Fruit fly (Drosophila melanogaster) whole organism, embryonic: Measurements from ENCODE around the gene CG31068.

Experiments used
- Ada2b ChIP-seq: fragments of 200-800 bp; sonication (Bioruptor generic); IDR thresholded peaks from 2 replicates; pipeline ENCODE4 v1.3.6; 2022; ENCODE audit warnings: missing biosample characterization, missing genetic modification characterization
- C15 ChIP-seq: fragments of 200-800 bp; sonication (Bioruptor generic); IDR thresholded peaks from 3 replicates; pipeline ENCODE4 v1.3.6; 2022; ENCODE audit warnings: missing biosample characterization, missing genetic modification characterization
- CG10274 ChIP-seq: fragments of 200-800 bp; sonication (Bioruptor generic); optimal IDR thresholded peaks from 3 replicates; lab custom pipeline; 2017; ENCODE audit warnings: missing biosample characterization, mild to moderate bottlenecking, missing genetic modification characterization
- CG10959 ChIP-seq: fragments of 200-800 bp; sonication (Bioruptor generic); IDR thresholded peaks from 2 replicates; pipeline ENCODE4 v1.3.6; 2022; ENCODE audit warnings: missing biosample characterization, missing genetic modification characterization
- CG11456 ChIP-seq: fragments of 200-800 bp; sonication (Bioruptor generic); IDR thresholded peaks from 3 replicates; pipeline ENCODE4 v1.3.6; 2022; ENCODE audit warnings: missing biosample characterization, missing genetic modification characterization
- CG12942 ChIP-seq: fragments of 200-800 bp; sonication (Bioruptor generic); optimal IDR thresholded peaks from 3 replicates; lab custom pipeline; 2016; ENCODE audit warnings: missing biosample characterization, missing genetic modification characterization
- CG13894 ChIP-seq: fragments of 200-800 bp; sonication (Bioruptor generic); optimal IDR thresholded peaks from 3 replicates; lab custom pipeline; 2018; ENCODE audit warnings: missing biosample characterization, mild to moderate bottlenecking, missing genetic modification characterization, moderate library complexity
- CG15269 ChIP-seq: fragments of 200-800 bp; sonication (Bioruptor generic); optimal IDR thresholded peaks from 2 replicates; lab custom pipeline; 2018; ENCODE audit warnings: missing biosample characterization, mild to moderate bottlenecking, missing genetic modification characterization, moderate library complexity
- CG15479 ChIP-seq: fragments of 200-800 bp; sonication (Bioruptor generic); optimal IDR thresholded peaks from 3 replicates; lab custom pipeline; 2019; ENCODE audit warnings: missing biosample characterization, mild to moderate bottlenecking, missing genetic modification characterization, moderate library complexity
- CG1603 ChIP-seq: fragments of 200-800 bp; sonication (Bioruptor generic); optimal IDR thresholded peaks from 2 replicates; lab custom pipeline; 2019; ENCODE audit warnings: missing biosample characterization, mild to moderate bottlenecking, missing genetic modification characterization, moderate library complexity
- CG17328 ChIP-seq: fragments of 200-800 bp; sonication (Bioruptor generic); IDR thresholded peaks from 2 replicates; pipeline ENCODE4 v1.3.6; 2022; ENCODE audit warnings: missing biosample characterization, missing genetic modification characterization
- CG17385 ChIP-seq: fragments of 200-800 bp; sonication (Bioruptor generic); optimal IDR thresholded peaks from 3 replicates; lab custom pipeline; 2018; ENCODE audit warnings: missing biosample characterization, mild to moderate bottlenecking, missing genetic modification characterization
- CG2199 ChIP-seq: fragments of 200-800 bp; sonication (Bioruptor generic); IDR thresholded peaks from 3 replicates; pipeline ENCODE4 v1.3.6; 2022; ENCODE audit warnings: missing biosample characterization, missing genetic modification characterization
- CG2202 ChIP-seq: fragments of 200-800 bp; sonication (Bioruptor generic); optimal IDR thresholded peaks from 2 replicates; lab custom pipeline; 2018; ENCODE audit warnings: missing biosample characterization, mild to moderate bottlenecking, missing genetic modification characterization
- CG2889 ChIP-seq: fragments of 200-800 bp; sonication (Bioruptor generic); IDR thresholded peaks from 3 replicates; pipeline ENCODE4 v1.3.6; 2022; ENCODE audit warnings: missing biosample characterization, missing genetic modification characterization
- CG5245 ChIP-seq: fragments of 200-800 bp; sonication (Bioruptor generic); optimal IDR thresholded peaks from 3 replicates; lab custom pipeline; 2016; ENCODE audit warnings: missing biosample characterization, missing genetic modification characterization
- CG8944 ChIP-seq: fragments of 200-800 bp; sonication (Bioruptor generic); optimal IDR thresholded peaks from 3 replicates; lab custom pipeline; 2016; ENCODE audit warnings: missing biosample characterization, missing genetic modification characterization
- CTCF ChIP-seq: fragments of 200-800 bp; sonication (Bioruptor generic); optimal IDR thresholded peaks from 2 replicates; lab custom pipeline; 2017; ENCODE audit warnings: missing biosample characterization, mild to moderate bottlenecking, missing genetic modification characterization, moderate library complexity
- D19A ChIP-seq: fragments of 200-800 bp; optimal IDR thresholded peaks from 3 replicates; lab custom pipeline; 2019; ENCODE audit warnings: missing biosample characterization, mild to moderate bottlenecking, missing genetic modification characterization, moderate library complexity
- Drgx ChIP-seq: fragments of 200-800 bp; sonication (Bioruptor generic); IDR thresholded peaks from 2 replicates; pipeline ENCODE4 v1.3.6; 2022; ENCODE audit warnings: missing biosample characterization, missing genetic modification characterization
- Ets65A ChIP-seq: fragments of 200-800 bp; sonication (Bioruptor generic); peaks from one replicate; lab custom pipeline; 2016; ENCODE audit warnings: missing biosample characterization, missing genetic modification characterization
- Stat92E ChIP-seq, 3 experiments: fragments of >200 bp in 2 of 3; fragments of 200-800 bp in 1 of 3; sonication (Bioruptor generic) in 1 of 3; optimal IDR thresholded peaks; 2 replicates each; lab custom pipeline; 2017 to 2019; ENCODE audit warnings: missing biosample characterization in 3 of 3, missing genetic modification characterization in 3 of 3, mild to moderate bottlenecking in 1 of 3, moderate library complexity in 1 of 3
- Tbp ChIP-seq: fragments of >200 bp; optimal IDR thresholded peaks from 2 replicates; lab custom pipeline; 2018; ENCODE audit warnings: missing biosample characterization, missing genetic modification characterization
- Xrp1 ChIP-seq: fragments of 200-800 bp; sonication (Bioruptor generic); IDR thresholded peaks from 2 replicates; pipeline ENCODE4 v1.3.6; 2022; ENCODE audit warnings: missing biosample characterization, missing genetic modification characterization
- amos ChIP-seq: fragments of 200-800 bp; sonication (Bioruptor generic); IDR thresholded peaks from 2 replicates; pipeline ENCODE4 v1.3.6; 2022; ENCODE audit warnings: missing biosample characterization, missing genetic modification characterization; ENCODE audit not compliant: partially characterized antibody
- ato ChIP-seq: fragments of 200-800 bp; sonication (Bioruptor generic); IDR thresholded peaks from 2 replicates; pipeline ENCODE4 v1.3.6; 2022; ENCODE audit warnings: missing biosample characterization, missing genetic modification characterization; ENCODE audit not compliant: partially characterized antibody
- cg ChIP-seq: fragments of 200-800 bp; sonication (Bioruptor generic); optimal IDR thresholded peaks from 3 replicates; lab custom pipeline; 2019; ENCODE audit warnings: missing biosample characterization, mild to moderate bottlenecking, missing genetic modification characterization, moderate library complexity
- dmrt11E ChIP-seq: fragments of 200-800 bp; sonication (Bioruptor generic); optimal IDR thresholded peaks from 3 replicates; lab custom pipeline; 2018; ENCODE audit warnings: missing biosample characterization, mild to moderate bottlenecking, missing genetic modification characterization, moderate library complexity
- eyg ChIP-seq: fragments of 200-800 bp; sonication (Bioruptor generic); optimal IDR thresholded peaks from 3 replicates; lab custom pipeline; 2016; ENCODE audit warnings: missing biosample characterization, missing genetic modification characterization
- grau ChIP-seq: fragments of 200-800 bp; optimal IDR thresholded peaks from 3 replicates; lab custom pipeline; 2019; ENCODE audit warnings: missing biosample characterization, mild to moderate bottlenecking, missing genetic modification characterization, moderate library complexity
- grn ChIP-seq: fragments of 200-800 bp; sonication (Bioruptor generic); optimal IDR thresholded peaks from 3 replicates; lab custom pipeline; 2017; ENCODE audit warnings: missing biosample characterization, missing genetic modification characterization
- hkb ChIP-seq, 2 experiments: fragments of 200-800 bp in 1 of 2; fragments of >200 bp in 1 of 2; sonication (Bioruptor generic) in 1 of 2; IDR thresholded peaks in 1 of 2; optimal IDR thresholded peaks in 1 of 2; 2 replicates each; pipeline versions ENCODE4 v1.3.6 to Lab custom; 2017 to 2022; ENCODE audit warnings: missing biosample characterization in 1 of 2, missing genetic modification characterization in 1 of 2
- kni ChIP-seq: fragments of 200-800 bp; sonication (Bioruptor generic); optimal IDR thresholded peaks from 3 replicates; lab custom pipeline; 2017; ENCODE audit warnings: mild to moderate bottlenecking, missing biosample characterization, missing genetic modification reagents, missing genetic modification characterization
- org-1 ChIP-seq: fragments of 200-800 bp; sonication (Bioruptor generic); optimal IDR thresholded peaks from 2 replicates; lab custom pipeline; 2017; ENCODE audit warnings: missing biosample characterization, missing genetic modification characterization
- pnt ChIP-seq: fragments of 200-800 bp; sonication (Bioruptor generic); optimal IDR thresholded peaks from 3 replicates; lab custom pipeline; 2016; ENCODE audit warnings: missing biosample characterization, missing genetic modification characterization
- salm ChIP-seq: fragments of 200-800 bp; sonication (Bioruptor generic); optimal IDR thresholded peaks from 2 replicates; lab custom pipeline; 2018; ENCODE audit warnings: missing biosample characterization, mild to moderate bottlenecking, missing genetic modification characterization
- sens ChIP-seq: fragments of 200-800 bp; sonication (Bioruptor generic); peaks from one replicate; lab custom pipeline; 2016; ENCODE audit warnings: missing biosample characterization, missing genetic modification characterization
- sr ChIP-seq: fragments of 200-800 bp; sonication (Bioruptor generic); IDR thresholded peaks from 3 replicates; pipeline ENCODE4 v1.3.6; 2022; ENCODE audit warnings: missing biosample characterization, missing genetic modification characterization
- z ChIP-seq: fragments of 200-800 bp; sonication (Bioruptor generic); IDR thresholded peaks from 3 replicates; pipeline ENCODE4 v1.3.6; 2022; ENCODE audit warnings: missing biosample characterization, missing genetic modification characterization

The CG31068 gene

dm6 chr3R:27218814-27219213, 14.7 kb upstream of the CG31068 start:
- no peak for TF ChIP-seq ato
- no peak for TF ChIP-seq Tbp (GFP tag; lab: Kevin White, UChicago)
- TF ChIP-seq Drgx, result no peak
- TF ChIP-seq CG5245, result no peak
- no peak for TF ChIP-seq salm (tag; lab: Kevin White, UChicago)
- TF ChIP-seq CG10959 (GFP tag; lab: Robert Waterston, UW), result no peak
- no peak for TF ChIP-seq z
- no peak for TF ChIP-seq CG2202 (tag; lab: Kevin White, UChicago)
- TF ChIP-seq CG2889 (GFP tag; lab: Robert Waterston, UW), result no peak
- TF ChIP-seq CG17385 (GFP tag; lab: Kevin White, UChicago), result peak; percentile 30
- no peak for TF ChIP-seq pnt (GFP tag; lab: Kevin White, UChicago)
- peak; percentile 50 for TF ChIP-seq CG13894 (tag; lab: Kevin White, UChicago)
- no peak for TF ChIP-seq C15 (GFP tag; lab: Robert Waterston, UW)
- no peak for TF ChIP-seq dmrt11E (tag; lab: Kevin White, UChicago)
- no peak for TF ChIP-seq Ada2b (GFP tag; lab: Robert Waterston, UW)
- TF ChIP-seq CG15479, result no peak
- no peak for TF ChIP-seq CG17328 (GFP tag; lab: Robert Waterston, UW)
- peak; percentile 52 for TF ChIP-seq CG15269 (tag; lab: Kevin White, UChicago)
- no peak for TF ChIP-seq sr (GFP tag; lab: Robert Waterston, UW)
- TF ChIP-seq CTCF (GFP tag; lab: Kevin White, UChicago), result no peak
- peak; percentile 39 for TF ChIP-seq cg
- TF ChIP-seq hkb (optimal IDR thresholded peaks at IDR 0.05; lab: Kevin White, UChicago), result no peak
- no peak for TF ChIP-seq hkb (GFP tag; IDR thresholded peaks at IDR 0.05; lab: Robert Waterston, UW)
- TF ChIP-seq grau (tag; lab: Kevin White, UChicago), result no peak
- TF ChIP-seq CG12942 (GFP tag; lab: Kevin White, UChicago), result no peak
- no peak for TF ChIP-seq Xrp1
- peak; percentile 46 for TF ChIP-seq kni (GFP tag; lab: Kevin White, UChicago)
- TF ChIP-seq org-1 (GFP tag; lab: Kevin White, UChicago), result no peak
- no peak for TF ChIP-seq CG10274
- TF ChIP-seq CG1603 (tag; lab: Kevin White, UChicago), result no peak

dm6 chr3R:27220829-27221463, 12.6 kb upstream of the CG31068 start:
- TF ChIP-seq sens (GFP tag; lab: Kevin White, UChicago) (peak; percentile 27), grn (GFP tag; lab: Kevin White, UChicago) (peak; percentile 69), eyg (GFP tag; lab: Kevin White, UChicago) (no peak), CG8944 (GFP tag; lab: Kevin White, UChicago) (no peak), CG2199 (GFP tag; lab: Robert Waterston, UW) (0 out of 3 replicates have a peak, but pooled peaks have one; percentile 23), Ets65A (GFP tag; lab: Kevin White, UChicago) (peak; percentile 52), amos (no peak), CG11456 (0 out of 3 replicates have a peak, but pooled peaks have one; percentile 8), Stat92E (GFP tag; optimal IDR thresholded peaks at IDR 0.05; lab: Kevin White, UChicago) (peak in 1 of 3 experiments; percentile 85), cg (peak; percentile 36), D19A (peak; percentile 35)
- TF ChIP-seq, all 482 proteins: peak for 8
